Worm (Caenorhabditis elegans) whole organism, L2 larva: Measurements from ENCODE around the gene lron-15.

Experiments used
- R02D3.7 ChIP-seq: fragments of 150-350 bp; optimal IDR thresholded peaks from 2 replicates; lab custom pipeline; 2014; ENCODE audit warnings: missing biosample characterization, missing genetic modification characterization
- alr-1 ChIP-seq: fragments of 150-350 bp; optimal IDR thresholded peaks from 2 replicates; lab custom pipeline; 2014; ENCODE audit warnings: missing biosample characterization, missing genetic modification characterization
- crh-2 ChIP-seq: sonication (generic microtip); optimal IDR thresholded peaks from 2 replicates; lab custom pipeline; 2017; ENCODE audit warnings: missing biosample characterization, missing genetic modification characterization
- mdl-1 ChIP-seq, 2 experiments: fragments of 150-350 bp in 1 of 2; sonication (generic microtip) in 1 of 2; optimal IDR thresholded peaks; 2 replicates each; lab custom pipeline; 2017; ENCODE audit warnings: missing biosample characterization in 2 of 2, missing genetic modification characterization in 2 of 2
- nhr-6 ChIP-seq: fragments of 150-350 bp; optimal IDR thresholded peaks from 2 replicates; lab custom pipeline; 2014; ENCODE audit warnings: missing biosample characterization, missing genetic modification characterization
- snpc-4 ChIP-seq: fragments of 150-350 bp; optimal IDR thresholded peaks from 2 replicates; lab custom pipeline; 2014; ENCODE audit warnings: missing biosample characterization, missing genetic modification characterization

- TF ChIP-seq R02D3.7 (no peak), alr-1 (tag; lab: Kevin White, UChicago) (no peak), snpc-4 (tag; lab: Kevin White, UChicago) (no peak), nhr-6 (tag; lab: Kevin White, UChicago) (no peak), mdl-1 (tag; optimal IDR thresholded peaks at IDR 0.05; lab: Kevin White, UChicago) (no peak), crh-2 (tag; lab: Kevin White, UChicago) (no peak)
These were observed 22.0 kb upstream of the lron-15 start, which contains the start of the genes F18C5.5 and F18C5.9 for ce11 chrII:6566628-6567180.
